Fruit fly (Drosophila melanogaster) whole organism, prepupa: Measurements from ENCODE around the gene CG31743.

ENCODE experiments used
- Blimp-1 ChIP-seq: fragments of 200-800 bp; sonication (Bioruptor generic); optimal IDR thresholded peaks from 3 replicates; lab custom pipeline; 2017; ENCODE audit warnings: missing biosample characterization, missing genetic modification characterization, mild to moderate bottlenecking, moderate library complexity, missing genetic modification reagents
- CG11294 ChIP-seq: fragments of 200-800 bp; sonication (Bioruptor generic); IDR thresholded peaks from 2 replicates; pipeline ENCODE4 v1.3.6; 2022; ENCODE audit warnings: missing biosample characterization, missing genetic modification characterization
- CG11902 ChIP-seq: fragments of 200-800 bp; sonication (Bioruptor generic); optimal IDR thresholded peaks from 3 replicates; lab custom pipeline; 2016; ENCODE audit warnings: missing biosample characterization, missing genetic modification characterization
- CG15336 ChIP-seq: fragments of 200-800 bp; sonication (Bioruptor generic); IDR thresholded peaks from 2 replicates; pipeline ENCODE4 v1.3.6; 2022; ENCODE audit warnings: missing biosample characterization, missing genetic modification characterization
- CG1621 ChIP-seq: fragments of 200-800 bp; sonication (Bioruptor generic); optimal IDR thresholded peaks from 3 replicates; lab custom pipeline; 2018; ENCODE audit warnings: missing biosample characterization, mild to moderate bottlenecking, missing genetic modification characterization
- CG31627 ChIP-seq: fragments of 200-800 bp; sonication (Bioruptor generic); optimal IDR thresholded peaks from 3 replicates; lab custom pipeline; 2016; ENCODE audit warnings: missing biosample characterization, missing genetic modification characterization
- CG32006 ChIP-seq: fragments of 200-800 bp; sonication (Bioruptor generic); optimal IDR thresholded peaks from 3 replicates; lab custom pipeline; 2017; ENCODE audit warnings: missing biosample characterization, mild to moderate bottlenecking, missing genetic modification characterization
- CG34406 ChIP-seq: fragments of 200-800 bp; sonication (Bioruptor generic); optimal IDR thresholded peaks from 3 replicates; lab custom pipeline; 2016; ENCODE audit warnings: missing biosample characterization, missing genetic modification characterization
- CG3919 ChIP-seq: fragments of 200-800 bp; sonication (Bioruptor generic); optimal IDR thresholded peaks from 3 replicates; lab custom pipeline; 2016; ENCODE audit warnings: missing biosample characterization, missing genetic modification characterization
- CG4318 ChIP-seq: fragments of 200-800 bp; sonication (Bioruptor generic); optimal IDR thresholded peaks from 3 replicates; lab custom pipeline; 2017; ENCODE audit warnings: missing biosample characterization, mild to moderate bottlenecking, missing genetic modification characterization
- CG6276 ChIP-seq: fragments of 200-800 bp; sonication (Bioruptor generic); optimal IDR thresholded peaks from 2 replicates; lab custom pipeline; 2017; ENCODE audit warnings: missing biosample characterization, mild to moderate bottlenecking, missing genetic modification characterization
- CG6808 ChIP-seq: fragments of 200-800 bp; sonication (Bioruptor generic); optimal IDR thresholded peaks from 3 replicates; lab custom pipeline; 2017; ENCODE audit warnings: missing biosample characterization, missing genetic modification characterization, mild to moderate bottlenecking, moderate library complexity, missing genetic modification reagents
- CG6854 ChIP-seq: fragments of 200-800 bp; sonication (Bioruptor generic); optimal IDR thresholded peaks from 2 replicates; lab custom pipeline; 2017; ENCODE audit warnings: missing biosample characterization, mild to moderate bottlenecking, missing genetic modification characterization
- CG7368 ChIP-seq: fragments of 200-800 bp; sonication (Bioruptor generic); optimal IDR thresholded peaks from 3 replicates; lab custom pipeline; 2016; ENCODE audit warnings: missing biosample characterization, missing genetic modification characterization
- CG8119 ChIP-seq: fragments of 200-800 bp; sonication (Bioruptor generic); IDR thresholded peaks from 3 replicates; pipeline ENCODE4 v1.3.6; 2022; ENCODE audit warnings: missing biosample characterization, missing genetic modification characterization
- CG8319 ChIP-seq: fragments of 200-800 bp; sonication (Bioruptor generic); optimal IDR thresholded peaks from 3 replicates; lab custom pipeline; 2016; ENCODE audit warnings: missing biosample characterization, missing genetic modification characterization
- CG8632 ChIP-seq: fragments of 200-800 bp; sonication (Bioruptor generic); optimal IDR thresholded peaks from 3 replicates; lab custom pipeline; 2016; ENCODE audit warnings: missing biosample characterization, missing genetic modification characterization
- CG9139 ChIP-seq: fragments of 200-800 bp; sonication (Bioruptor generic); optimal IDR thresholded peaks from 3 replicates; lab custom pipeline; 2017; ENCODE audit warnings: missing biosample characterization, mild to moderate bottlenecking, missing genetic modification characterization
- Eip78C ChIP-seq: fragments of 200-800 bp; sonication (Bioruptor generic); peaks from one replicate; lab custom pipeline; 2016; ENCODE audit warnings: missing biosample characterization, missing genetic modification characterization
- Gug ChIP-seq: fragments of 200-800 bp; sonication (Bioruptor generic); IDR thresholded peaks from 2 replicates; pipeline ENCODE4 v1.3.6; 2022; ENCODE audit warnings: missing biosample characterization, missing genetic modification characterization
- Hr39 ChIP-seq: fragments of 200-800 bp; sonication (Bioruptor generic); optimal IDR thresholded peaks from 2 replicates; lab custom pipeline; 2016; ENCODE audit warnings: missing biosample characterization, missing genetic modification characterization
- Lpt ChIP-seq: fragments of 200-800 bp; sonication (Bioruptor generic); optimal IDR thresholded peaks from 3 replicates; lab custom pipeline; 2016; ENCODE audit warnings: missing biosample characterization, missing genetic modification characterization
- Met ChIP-seq: fragments of 200-800 bp; sonication (Bioruptor generic); optimal IDR thresholded peaks from 3 replicates; lab custom pipeline; 2016; ENCODE audit warnings: missing biosample characterization, missing genetic modification characterization
- OdsH ChIP-seq: fragments of 200-800 bp; sonication (Bioruptor generic); optimal IDR thresholded peaks from 3 replicates; lab custom pipeline; 2016; ENCODE audit warnings: missing biosample characterization, missing genetic modification characterization
- Smox ChIP-seq: fragments of 200-800 bp; sonication (Bioruptor generic); optimal IDR thresholded peaks from 3 replicates; lab custom pipeline; 2016; ENCODE audit warnings: missing biosample characterization, missing genetic modification characterization
- Sox102F ChIP-seq: fragments of 200-800 bp; sonication (Bioruptor generic); optimal IDR thresholded peaks from 2 replicates; lab custom pipeline; 2016; ENCODE audit warnings: missing biosample characterization, mild to moderate bottlenecking, missing genetic modification characterization
- Sox15 ChIP-seq: fragments of 200-800 bp; sonication (Bioruptor generic); optimal IDR thresholded peaks from 3 replicates; lab custom pipeline; 2016; ENCODE audit warnings: missing biosample characterization, missing genetic modification characterization
- acj6 ChIP-seq: fragments of 200-800 bp; sonication (Bioruptor generic); optimal IDR thresholded peaks from 3 replicates; lab custom pipeline; 2016; ENCODE audit warnings: missing biosample characterization, missing genetic modification characterization
- dac ChIP-seq: fragments of 200-800 bp; sonication (Bioruptor generic); optimal IDR thresholded peaks from 2 replicates; lab custom pipeline; 2017; ENCODE audit warnings: missing biosample characterization, mild to moderate bottlenecking, missing genetic modification characterization
- eg ChIP-seq: fragments of 200-800 bp; sonication (Bioruptor generic); IDR thresholded peaks from 3 replicates; pipeline ENCODE4 v1.3.6; 2022; ENCODE audit warnings: missing biosample characterization, missing genetic modification characterization
- esn ChIP-seq: fragments of 200-800 bp; sonication (Bioruptor generic); optimal IDR thresholded peaks from 2 replicates; lab custom pipeline; 2016; ENCODE audit warnings: missing biosample characterization, mild to moderate bottlenecking, missing genetic modification characterization, moderate library complexity
- fd59A ChIP-seq: fragments of 200-800 bp; sonication (Bioruptor generic); optimal IDR thresholded peaks from 2 replicates; lab custom pipeline; 2017; ENCODE audit warnings: missing biosample characterization, mild to moderate bottlenecking, missing genetic modification characterization, missing genetic modification reagents
- fkh ChIP-seq: fragments of 200-800 bp; sonication (Bioruptor generic); optimal IDR thresholded peaks from 3 replicates; lab custom pipeline; 2017; ENCODE audit warnings: missing biosample characterization, mild to moderate bottlenecking, missing genetic modification characterization, moderate library complexity
- net ChIP-seq: fragments of 200-800 bp; sonication (Bioruptor generic); optimal IDR thresholded peaks from 3 replicates; lab custom pipeline; 2016; ENCODE audit warnings: missing biosample characterization, missing genetic modification characterization
- salr ChIP-seq, 2 experiments: fragments of 200-800 bp; sonication (Bioruptor generic); optimal IDR thresholded peaks; 3 replicates each; lab custom pipeline; 2016 to 2018; ENCODE audit warnings: missing biosample characterization in 2 of 2, missing genetic modification characterization in 2 of 2, mild to moderate bottlenecking in 1 of 2
- spab ChIP-seq: fragments of 200-800 bp; sonication (Bioruptor generic); optimal IDR thresholded peaks from 2 replicates; lab custom pipeline; 2017; ENCODE audit warnings: missing biosample characterization, mild to moderate bottlenecking, missing genetic modification characterization, missing genetic modification reagents
- topi ChIP-seq: fragments of 200-800 bp; sonication (Bioruptor generic); optimal IDR thresholded peaks from 3 replicates; lab custom pipeline; 2016; ENCODE audit warnings: missing biosample characterization, missing genetic modification characterization
- vri ChIP-seq: fragments of 200-800 bp; sonication (Bioruptor generic); optimal IDR thresholded peaks from 3 replicates; lab custom pipeline; 2016; ENCODE audit warnings: missing biosample characterization, mild to moderate bottlenecking, missing genetic modification characterization

CG31743 gene

dm6 chr2L:16868897-16869324, 10.4 kb upstream of the CG31743 start (continued):
- TF ChIP-seq CG32006 (GFP tag; lab: Kevin White, UChicago) = peak; percentile 58
- TF ChIP-seq Eip78C = peak; percentile 85
- no peak for TF ChIP-seq Smox
- peak; percentile 35 for TF ChIP-seq CG4318 (GFP tag; lab: Kevin White, UChicago)
- no peak for TF ChIP-seq Sox15 (GFP tag; lab: Kevin White, UChicago)
- no peak for TF ChIP-seq Blimp-1
- peak; percentile 70 for TF ChIP-seq CG15336 (GFP tag; lab: Robert Waterston, UW)
- peak; percentile 2 for TF ChIP-seq acj6 (GFP tag; lab: Kevin White, UChicago)
- peak; percentile 34 for TF ChIP-seq OdsH (GFP tag; lab: Kevin White, UChicago)
- TF ChIP-seq CG8319 (GFP tag; lab: Kevin White, UChicago) = no peak
- no peak for TF ChIP-seq Hr39 (GFP tag; lab: Kevin White, UChicago)
- peak; percentile 74 for TF ChIP-seq CG8119 (GFP tag; lab: Robert Waterston, UW)
- TF ChIP-seq CG9139 (GFP tag; lab: Kevin White, UChicago) = no peak
- no peak for TF ChIP-seq esn (GFP tag; lab: Kevin White, UChicago)
- no peak for TF ChIP-seq CG11902 (GFP tag; lab: Kevin White, UChicago)
- no peak for TF ChIP-seq CG1621 (tag; lab: Kevin White, UChicago)
- no peak for TF ChIP-seq CG8632
- no peak for TF ChIP-seq Met (GFP tag; lab: Kevin White, UChicago)
- TF ChIP-seq CG7368 (GFP tag; lab: Kevin White, UChicago) = no peak
- TF ChIP-seq CG34406 (GFP tag; lab: Kevin White, UChicago) = peak; percentile 16
- TF ChIP-seq fkh (GFP tag; lab: Kevin White, UChicago) = no peak
- no peak for TF ChIP-seq CG6854 (GFP tag; lab: Kevin White, UChicago)
- TF ChIP-seq fd59A (GFP tag; lab: Kevin White, UChicago) = no peak
- peak; percentile 10 for TF ChIP-seq Lpt
- peak; percentile 54 for TF ChIP-seq Gug (GFP tag; lab: Robert Waterston, UW)
- no peak for TF ChIP-seq dac (GFP tag; lab: Kevin White, UChicago)

- TF ChIP-seq CG6276 (GFP tag; lab: Kevin White, UChicago) (peak; percentile 42), CG15336 (GFP tag; lab: Robert Waterston, UW) (no peak), Lpt (peak; percentile 14), eg (peak; percentile 49; the same call in 1 of the 3 replicates), CG11294 (no peak)
Observed at dm6 chr2L:16874924-16875323, 4.4 kb upstream of the CG31743 start.

DNA sequence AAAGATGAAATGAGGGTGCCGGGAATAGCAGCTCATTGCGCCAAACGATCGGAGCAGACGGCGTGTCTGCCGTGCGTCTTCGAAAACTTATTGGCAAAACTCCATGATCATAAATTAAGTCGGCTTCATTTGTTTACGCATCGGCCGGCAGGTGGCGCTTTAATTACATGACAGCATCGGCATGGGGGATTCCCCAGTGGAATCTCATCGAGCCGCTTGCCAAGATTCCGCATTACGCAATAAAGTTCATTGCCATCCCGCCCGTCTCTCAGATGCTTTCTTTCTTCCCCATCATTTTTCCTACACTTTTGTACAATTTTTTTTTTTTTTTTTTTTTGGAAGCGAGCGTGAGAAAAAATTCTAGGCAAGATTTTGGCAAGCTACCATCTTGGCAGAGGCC, 2.8 kb upstream of the CG31743 start:
- no peak for TF ChIP-seq Hr39 (GFP tag; lab: Kevin White, UChicago)
- peak in 1 of 2 experiments; percentile 6 for TF ChIP-seq salr (GFP tag; optimal IDR thresholded peaks at IDR 0.05; lab: Kevin White, UChicago)
- no peak for TF ChIP-seq Sox102F (GFP tag; lab: Kevin White, UChicago)
- no peak for TF ChIP-seq CG9139 (GFP tag; lab: Kevin White, UChicago)
- no peak for TF ChIP-seq CG31627 (GFP tag; lab: Kevin White, UChicago)
- TF ChIP-seq topi (GFP tag; lab: Kevin White, UChicago) = no peak
- no peak for TF ChIP-seq spab
- TF ChIP-seq net (GFP tag; lab: Kevin White, UChicago) = no peak
- TF ChIP-seq CG34406 (GFP tag; lab: Kevin White, UChicago) = no peak
- no peak for TF ChIP-seq CG3919
- peak; percentile 5 for TF ChIP-seq vri (GFP tag; lab: Kevin White, UChicago)
- no peak for TF ChIP-seq CG6808 (GFP tag; lab: Kevin White, UChicago)
- TF ChIP-seq OdsH (GFP tag; lab: Kevin White, UChicago) = no peak
